Worm (Caenorhabditis elegans) whole organism, L2 larva: ENCODE measurements around the gene sri-69.

Experiments
- C34F6.9 ChIP-seq: fragments of 150-350 bp; optimal IDR thresholded peaks from 2 replicates; lab custom pipeline; 2014; ENCODE audit warnings: missing biosample characterization, missing genetic modification characterization
- F13H6.1 ChIP-seq: sonication (generic microtip); optimal IDR thresholded peaks from 2 replicates; lab custom pipeline; 2016; ENCODE audit warnings: missing genetic modification characterization, missing compliant biosample characterization
- R02D3.7 ChIP-seq: fragments of 150-350 bp; optimal IDR thresholded peaks from 2 replicates; lab custom pipeline; 2014; ENCODE audit warnings: missing biosample characterization, missing genetic modification characterization
- Y55F3AM.14 ChIP-seq: fragments of 200-800 bp; sonication (Bioruptor generic); optimal IDR thresholded peaks from 2 replicates; lab custom pipeline; 2018; ENCODE audit warnings: mild to moderate bottlenecking, missing genetic modification characterization, missing compliant biosample characterization
- ZK546.5 ChIP-seq: sonication (generic microtip); optimal IDR thresholded peaks from 2 replicates; lab custom pipeline; 2017; ENCODE audit warnings: missing biosample characterization, missing genetic modification characterization
- alr-1 ChIP-seq: fragments of 150-350 bp; optimal IDR thresholded peaks from 2 replicates; lab custom pipeline; 2014; ENCODE audit warnings: missing biosample characterization, missing genetic modification characterization
- aly-2 ChIP-seq: fragments of 150-350 bp; optimal IDR thresholded peaks from 2 replicates; lab custom pipeline; 2014; ENCODE audit warnings: missing biosample characterization, missing genetic modification characterization
- ama-1 ChIP-seq: fragments of 150-350 bp; optimal IDR thresholded peaks from 2 replicates; lab custom pipeline; 2018; ENCODE audit warnings: inconsistent platforms
- blmp-1 ChIP-seq: sonication (generic microtip); optimal IDR thresholded peaks from 2 replicates; lab custom pipeline; 2017; ENCODE audit warnings: missing genetic modification characterization, mild to moderate bottlenecking, missing compliant biosample characterization, antibody characterized with exemption, moderate library complexity; ENCODE audit not compliant: insufficient read depth
- ceh-16 ChIP-seq: fragments of 150-350 bp; optimal IDR thresholded peaks from 2 replicates; lab custom pipeline; 2014; ENCODE audit warnings: missing biosample characterization, missing genetic modification characterization
- ceh-82 ChIP-seq: fragments of 150-350 bp; optimal IDR thresholded peaks from 2 replicates; lab custom pipeline; 2014; ENCODE audit warnings: missing biosample characterization, missing genetic modification characterization
- crh-2 ChIP-seq: sonication (generic microtip); optimal IDR thresholded peaks from 2 replicates; lab custom pipeline; 2017; ENCODE audit warnings: missing biosample characterization, missing genetic modification characterization
- dmd-4 ChIP-seq: sonication (generic microtip); optimal IDR thresholded peaks from 2 replicates; lab custom pipeline; 2017; ENCODE audit warnings: missing biosample characterization, missing genetic modification characterization
- egl-27 ChIP-seq: sonication (generic microtip); optimal IDR thresholded peaks from 3 replicates; lab custom pipeline; 2017; ENCODE audit warnings: missing biosample characterization, missing genetic modification reagents, missing genetic modification characterization
- elt-1 ChIP-seq: fragments of 150-350 bp; optimal IDR thresholded peaks from 2 replicates; lab custom pipeline; 2014; ENCODE audit warnings: missing biosample characterization, missing genetic modification characterization
- elt-3 ChIP-seq: sonication (generic microtip); optimal IDR thresholded peaks from 2 replicates; lab custom pipeline; 2017; ENCODE audit warnings: missing biosample characterization, missing genetic modification characterization
- fos-1 ChIP-seq: fragments of 150-350 bp; optimal IDR thresholded peaks from 2 replicates; lab custom pipeline; 2014; ENCODE audit warnings: missing biosample characterization, missing genetic modification characterization
- lin-11 ChIP-seq: fragments of 150-350 bp; sonication (generic microtip); optimal IDR thresholded peaks from 2 replicates; lab custom pipeline; 2014; ENCODE audit warnings: missing biosample characterization, missing genetic modification characterization, inconsistent platforms, mixed read lengths
- lin-39 ChIP-seq: fragments of 150-350 bp; optimal IDR thresholded peaks from 2 replicates; lab custom pipeline; 2014; ENCODE audit warnings: missing biosample characterization, missing genetic modification reagents, missing genetic modification characterization
- lsy-2 ChIP-seq, 2 experiments: fragments of 150-350 bp in 1 of 2; sonication (generic microtip) in 1 of 2; optimal IDR thresholded peaks; 2 replicates each; lab custom pipeline; 2014 to 2017; ENCODE audit warnings: missing biosample characterization in 2 of 2, missing genetic modification characterization in 2 of 2
- mab-5 ChIP-seq: fragments of 150-350 bp; optimal IDR thresholded peaks from 2 replicates; lab custom pipeline; 2014; ENCODE audit warnings: missing biosample characterization, missing genetic modification characterization
- mbf-1 ChIP-seq: sonication (generic microtip); optimal IDR thresholded peaks from 2 replicates; lab custom pipeline; 2017; ENCODE audit warnings: missing biosample characterization, missing genetic modification characterization
- nhr-10 ChIP-seq: sonication (generic microtip); optimal IDR thresholded peaks from 2 replicates; lab custom pipeline; 2017; ENCODE audit warnings: missing biosample characterization, missing genetic modification characterization
- nhr-11 ChIP-seq: fragments of 150-350 bp; optimal IDR thresholded peaks from 2 replicates; lab custom pipeline; 2014; ENCODE audit warnings: missing biosample characterization, missing genetic modification characterization
- nhr-12 ChIP-seq: fragments of 150-350 bp; optimal IDR thresholded peaks from 2 replicates; lab custom pipeline; 2014; ENCODE audit warnings: missing biosample characterization, missing genetic modification characterization
- nhr-21 ChIP-seq: fragments of 150-350 bp; optimal IDR thresholded peaks from 2 replicates; lab custom pipeline; 2014; ENCODE audit warnings: missing biosample characterization, missing genetic modification characterization
- nhr-23 ChIP-seq: fragments of 150-350 bp; optimal IDR thresholded peaks from 2 replicates; lab custom pipeline; 2014; ENCODE audit warnings: missing biosample characterization, missing genetic modification reagents, missing genetic modification characterization
- nhr-25 ChIP-seq: fragments of 150-350 bp; sonication (generic microtip); optimal IDR thresholded peaks from 3 replicates; lab custom pipeline; 2014; ENCODE audit warnings: missing biosample characterization, missing genetic modification characterization
- nhr-77 ChIP-seq: fragments of 150-350 bp; optimal IDR thresholded peaks from 2 replicates; lab custom pipeline; 2014; ENCODE audit warnings: missing biosample characterization, missing genetic modification characterization
- peb-1 ChIP-seq: fragments of 150-350 bp; optimal IDR thresholded peaks from 2 replicates; lab custom pipeline; 2014; ENCODE audit warnings: missing biosample characterization, missing genetic modification characterization
- sem-4 ChIP-seq: fragments of 150-350 bp; optimal IDR thresholded peaks from 2 replicates; lab custom pipeline; 2014; ENCODE audit warnings: missing biosample characterization, missing genetic modification reagents, missing genetic modification characterization
- skn-1 ChIP-seq: sonication (generic microtip); optimal IDR thresholded peaks from 2 replicates; lab custom pipeline; 2017; ENCODE audit warnings: missing biosample characterization, missing genetic modification characterization
- unc-39 ChIP-seq: fragments of 150-350 bp; optimal IDR thresholded peaks from 2 replicates; lab custom pipeline; 2014; ENCODE audit warnings: missing biosample characterization, missing genetic modification characterization
- unc-55 ChIP-seq: fragments of 150-350 bp; sonication (generic microtip); optimal IDR thresholded peaks from 3 replicates; lab custom pipeline; 2014; ENCODE audit warnings: missing biosample characterization, missing genetic modification reagents, missing genetic modification characterization
- ztf-1 ChIP-seq: fragments of 200-800 bp; sonication (Bioruptor generic); conservative IDR thresholded peaks from 2 replicates; pipeline ENCODE4 v1.3.6; 2022; ENCODE audit warnings: missing genetic modification characterization, missing compliant biosample characterization
- ztf-11 ChIP-seq: sonication (generic microtip); optimal IDR thresholded peaks from 2 replicates; lab custom pipeline; 2017; ENCODE audit warnings: missing biosample characterization, missing genetic modification characterization

sri-69 gene

DNA sequence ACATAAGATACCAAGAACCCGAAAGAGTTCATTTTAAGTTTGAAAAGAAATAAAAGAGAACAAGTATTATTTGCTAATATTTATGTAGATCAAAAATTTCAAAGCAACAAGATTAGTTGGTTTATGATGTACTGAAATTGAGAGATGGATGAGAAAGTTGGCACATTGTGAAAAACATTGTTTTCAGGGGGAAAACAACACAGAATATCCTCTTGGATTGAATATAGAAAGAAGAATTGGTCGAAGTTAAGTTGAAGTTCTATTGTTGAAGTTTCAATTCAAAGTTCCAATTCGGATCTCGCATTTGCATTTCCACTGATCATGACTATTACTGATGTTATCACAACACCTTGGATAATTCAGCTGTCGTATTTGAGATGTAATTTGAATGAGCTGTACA, 7.6 kb downstream of the sri-69 start:
- TF ChIP-seq blmp-1 (tag; lab: Kevin White, UChicago) (no peak), alr-1 (tag; lab: Kevin White, UChicago) (no peak), ZK546.5 (tag; lab: Kevin White, UChicago) (no peak), ceh-16 (tag; lab: Kevin White, UChicago) (no peak), lin-39 (no peak), lsy-2 (tag; optimal IDR thresholded peaks at IDR 0.05; lab: Kevin White, UChicago) (no peak), nhr-21 (tag; lab: Kevin White, UChicago) (no peak), aly-2 (tag; lab: Kevin White, UChicago) (no peak), fos-1 (tag; lab: Kevin White, UChicago) (no peak)

DNA sequence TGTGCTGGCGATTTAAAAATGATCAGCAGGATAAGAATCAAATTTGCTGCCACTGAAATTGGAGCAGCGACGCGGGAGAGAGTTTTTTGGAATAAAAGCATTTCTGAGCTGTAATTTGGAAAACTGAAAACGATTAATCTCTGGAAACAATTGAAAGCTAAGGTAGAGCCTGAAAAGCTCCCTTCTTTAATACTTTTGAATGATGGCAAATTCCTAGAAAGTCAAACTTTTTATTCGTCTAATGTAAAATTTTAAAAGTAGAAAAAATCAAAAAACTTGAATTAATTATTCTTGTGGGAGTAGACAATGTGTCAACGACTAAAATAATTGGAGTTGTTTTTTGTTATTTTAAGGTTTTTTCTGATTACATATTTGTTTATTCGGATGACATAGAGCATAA, 8.0 kb downstream of the sri-69 start, which contains the start of gene str-217:
str-217 (minus strand) TSS at position 101 of the 400 bp plus-strand sequence.
- TF ChIP-seq Y55F3AM.14 (GFP tag; lab: Kevin White, UChicago) = no peak
- TF ChIP-seq egl-27 (tag; lab: Kevin White, UChicago) = no peak
- no peak for TF ChIP-seq nhr-77 (tag; lab: Kevin White, UChicago)
- no peak for TF ChIP-seq lin-11 (tag; lab: Kevin White, UChicago)

DNA sequence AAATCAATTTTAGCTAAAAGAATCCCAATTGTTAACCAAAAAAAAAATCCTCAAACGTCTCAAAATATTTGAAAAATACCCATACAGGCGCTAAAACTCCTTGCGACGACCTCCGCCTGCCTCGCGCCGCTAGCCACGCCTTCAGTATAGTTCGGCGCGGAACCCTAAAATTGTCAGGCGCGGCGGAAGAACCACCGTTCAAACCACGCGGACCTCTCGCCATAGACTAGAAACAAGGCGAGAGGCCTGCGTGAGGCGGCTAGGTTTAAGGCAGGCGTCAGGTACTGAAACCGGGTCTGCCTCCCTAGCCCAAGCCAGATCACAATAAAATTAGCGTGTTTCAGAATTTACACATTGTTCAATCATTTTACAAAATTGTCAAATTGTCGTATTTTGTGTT, 15.8 kb downstream of the sri-69 start:
- TF ChIP-seq lin-39 (no peak), elt-1 (tag; lab: Kevin White, UChicago) (no peak), ceh-82 (tag; lab: Kevin White, UChicago) (no peak)
- TF ChIP-seq, all 48 proteins: peak for 0

DNA sequence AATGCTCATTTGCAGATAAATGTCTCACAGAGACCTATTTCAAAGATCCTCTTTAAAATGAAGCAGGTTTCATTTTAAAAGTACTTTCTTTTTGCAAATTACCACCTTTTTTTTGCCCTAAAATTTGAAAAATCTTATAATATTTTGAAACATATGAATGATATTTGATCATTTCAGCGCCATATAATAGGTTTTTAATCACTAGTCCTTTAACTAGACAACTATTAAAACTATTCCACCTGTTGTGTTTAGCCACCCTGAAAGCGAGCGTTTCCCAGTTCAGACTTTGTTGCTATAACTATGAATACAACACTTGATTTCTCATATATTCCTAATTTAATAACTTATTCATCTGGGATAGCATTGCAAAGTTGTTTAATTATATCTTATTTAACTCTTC, 16.5 kb downstream of the sri-69 start, which contains the start of gene srz-95:
srz-95 (plus strand) TSS at position 301 of the 400 bp plus-strand sequence.
- TF ChIP-seq mbf-1 (tag; lab: Kevin White, UChicago) (no peak), nhr-12 (no peak), ztf-1 (GFP tag; lab: Robert Waterston, UW) (no peak)

DNA sequence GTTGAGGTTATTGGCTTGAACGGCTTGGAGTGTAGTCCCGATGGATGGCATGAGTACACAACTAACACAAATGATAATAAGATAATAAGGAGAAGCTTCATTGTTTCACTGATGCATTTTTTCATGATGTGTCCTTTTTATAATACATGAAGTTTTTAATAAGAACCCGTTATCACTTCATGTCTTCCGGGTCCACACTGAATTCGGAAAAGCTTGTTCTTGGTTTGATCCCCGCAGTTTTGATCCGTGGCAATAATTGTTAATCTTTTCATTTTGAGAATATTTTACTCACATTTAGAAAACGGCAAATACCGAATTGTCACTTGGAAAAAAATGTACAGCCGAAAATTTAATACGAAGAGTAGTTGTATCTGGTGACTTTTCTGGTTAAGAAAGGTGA, 19.6 kb downstream of the sri-69 start, which contains the start of gene Y102A5C.27:
Y102A5C.27 (minus strand) TSS at position 101 of the 400 bp plus-strand sequence.
- no peak for TF ChIP-seq unc-39 (tag; lab: Kevin White, UChicago)
- TF ChIP-seq unc-55 (GFP tag; lab: Kevin White, UChicago) = no peak
- no peak for TF ChIP-seq ztf-11 (tag; lab: Kevin White, UChicago)
- TF ChIP-seq mab-5 (tag; lab: Kevin White, UChicago) = no peak
- TF ChIP-seq nhr-23 (tag; lab: Kevin White, UChicago) = no peak
- no peak for TF ChIP-seq mbf-1 (tag; lab: Kevin White, UChicago)
- no peak for TF ChIP-seq ceh-82 (tag; lab: Kevin White, UChicago)
- TF ChIP-seq elt-1 (tag; lab: Kevin White, UChicago) = no peak
- no peak for TF ChIP-seq elt-3
- TF ChIP-seq crh-2 = no peak
- no peak for TF ChIP-seq R02D3.7 (tag; lab: Kevin White, UChicago)

DNA sequence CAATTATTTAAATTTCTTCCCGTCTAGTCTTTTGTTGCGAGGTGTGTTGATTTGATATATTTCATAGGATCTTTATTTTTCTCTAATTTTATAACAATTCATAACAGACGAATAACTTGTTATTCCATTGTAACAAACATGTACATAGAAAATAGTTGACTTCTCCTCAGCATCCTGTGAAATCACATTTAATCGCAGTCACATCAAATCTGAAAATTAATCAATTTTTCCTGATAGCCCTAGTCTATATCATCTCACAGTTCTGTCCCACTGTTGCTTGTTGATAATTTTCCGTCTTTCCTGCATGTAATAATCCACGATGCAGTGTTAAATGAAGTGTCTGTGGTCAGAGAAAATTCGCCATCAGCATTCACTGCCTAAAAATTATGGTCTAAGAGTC, 20.4 kb downstream of the sri-69 start:
- TF ChIP-seq ZK546.5 (tag; lab: Kevin White, UChicago) (no peak), unc-39 (tag; lab: Kevin White, UChicago) (no peak), unc-55 (GFP tag; lab: Kevin White, UChicago) (no peak), F13H6.1 (tag; lab: Kevin White, UChicago) (no peak), C34F6.9 (tag; lab: Kevin White, UChicago) (no peak), alr-1 (tag; lab: Kevin White, UChicago) (no peak), peb-1 (tag; lab: Kevin White, UChicago) (no peak), nhr-10 (tag; lab: Kevin White, UChicago) (no peak), nhr-12 (no peak)

DNA sequence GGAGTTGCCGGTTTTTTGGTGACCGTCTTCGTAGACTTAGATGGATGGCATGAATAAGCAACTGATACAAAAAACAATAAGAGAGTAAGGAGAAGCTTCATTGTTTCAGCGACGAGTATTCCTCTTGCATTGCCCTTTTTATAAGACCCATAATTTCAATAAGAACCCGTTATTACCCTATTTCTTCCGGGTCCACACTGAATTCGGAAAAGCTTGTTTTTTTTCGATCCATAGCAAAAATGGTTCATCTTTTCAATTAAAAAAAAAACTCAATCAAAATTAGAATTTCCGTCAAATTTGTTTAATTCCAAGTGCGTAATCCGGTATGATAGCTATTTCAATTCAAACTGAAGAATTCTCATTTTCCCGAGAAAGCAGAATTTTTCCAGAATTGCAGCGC, 21.2 kb downstream of the sri-69 start, which contains the start of gene Y102A5C.40:
Y102A5C.40 (minus strand) TSS at position 101 of the 400 bp plus-strand sequence.
- TF ChIP-seq ama-1 (lab: Kevin White, UChicago) (no peak), mab-5 (tag; lab: Kevin White, UChicago) (no peak), elt-1 (tag; lab: Kevin White, UChicago) (no peak), nhr-11 (tag; lab: Kevin White, UChicago) (no peak), lin-11 (tag; lab: Kevin White, UChicago) (no peak), nhr-23 (tag; lab: Kevin White, UChicago) (no peak), ztf-1 (GFP tag; lab: Robert Waterston, UW) (no peak), egl-27 (tag; lab: Kevin White, UChicago) (no peak), skn-1 (tag; lab: Kevin White, UChicago) (no peak), F13H6.1 (tag; lab: Kevin White, UChicago) (no peak), sem-4 (tag; lab: Kevin White, UChicago) (no peak), elt-3 (no peak), dmd-4 (tag; lab: Kevin White, UChicago) (no peak), Y55F3AM.14 (GFP tag; lab: Kevin White, UChicago) (no peak), nhr-25 (no peak), unc-55 (GFP tag; lab: Kevin White, UChicago) (no peak), nhr-12 (no peak), ZK546.5 (tag; lab: Kevin White, UChicago) (no peak), lsy-2 (tag; optimal IDR thresholded peaks at IDR 0.05; lab: Kevin White, UChicago) (no peak), nhr-77 (tag; lab: Kevin White, UChicago) (no peak)
